Worm (Caenorhabditis elegans) whole organism, L1 larva: Measurements from ENCODE around the gene C44C10.5.

Experiments
- C16A3.4 ChIP-seq: fragments of 150-350 bp; optimal IDR thresholded peaks from 2 replicates; lab custom pipeline; 2014; ENCODE audit warnings: missing biosample characterization, missing genetic modification characterization
- F16B12.6 ChIP-seq: fragments of 150-350 bp; optimal IDR thresholded peaks from 2 replicates; lab custom pipeline; 2014; ENCODE audit warnings: missing biosample characterization, missing genetic modification characterization
- Y116A8C.19 ChIP-seq: sonication (generic microtip); optimal IDR thresholded peaks from 2 replicates; lab custom pipeline; 2016; ENCODE audit warnings: missing compliant biosample characterization, missing genetic modification characterization, borderline replicate concordance
- aha-1 ChIP-seq: fragments of 150-350 bp; optimal IDR thresholded peaks from 2 replicates; lab custom pipeline; 2014; ENCODE audit warnings: missing biosample characterization, missing genetic modification characterization
- alr-1 ChIP-seq: fragments of 200-800 bp; sonication (Bioruptor generic); optimal IDR thresholded peaks from 2 replicates; lab custom pipeline; 2018; ENCODE audit warnings: borderline replicate concordance, mild to moderate bottlenecking, missing genetic modification characterization, missing compliant biosample characterization
- ceh-90 ChIP-seq: sonication (generic microtip); optimal IDR thresholded peaks from 2 replicates; lab custom pipeline; 2016; ENCODE audit warnings: missing genetic modification characterization, missing compliant biosample characterization
- ces-1 ChIP-seq: fragments of 150-350 bp; optimal IDR thresholded peaks from 2 replicates; lab custom pipeline; 2014; ENCODE audit warnings: missing biosample characterization, missing genetic modification reagents, missing genetic modification characterization
- dsc-1 ChIP-seq: sonication (generic microtip); optimal IDR thresholded peaks from 2 replicates; lab custom pipeline; 2016; ENCODE audit warnings: mild to moderate bottlenecking, missing genetic modification characterization, missing compliant biosample characterization
- efl-1 ChIP-seq, 4 experiments: fragments of 150-350 bp; optimal IDR thresholded peaks in 3 of 4; peaks in 1 of 4; 1 replicate in 1 of 4; 2 replicates in 3 of 4; lab custom pipeline; 2014; ENCODE audit warnings: missing biosample characterization in 2 of 4, missing genetic modification characterization in 2 of 4, missing genetic modification reagents in 2 of 4
- egl-13 ChIP-seq: sonication (generic microtip); optimal IDR thresholded peaks from 2 replicates; lab custom pipeline; 2016; ENCODE audit warnings: missing genotype, missing genetic modification reagents, missing genetic modification characterization, missing compliant biosample characterization
- egl-27 ChIP-seq, 2 experiments: fragments of 150-350 bp in 1 of 2; sonication (generic microtip); optimal IDR thresholded peaks; 3 replicates each; lab custom pipeline; 2017 to 2018; ENCODE audit warnings: missing biosample characterization in 2 of 2, missing genetic modification characterization in 2 of 2, missing genetic modification reagents in 2 of 2
- elt-2 ChIP-seq: sonication (generic microtip); optimal IDR thresholded peaks from 2 replicates; lab custom pipeline; 2016; ENCODE audit warnings: missing genetic modification characterization, mild to moderate bottlenecking, inconsistent platforms, missing compliant biosample characterization, missing genetic modification reagents
- ets-5 ChIP-seq: fragments of 200-800 bp; sonication (Bioruptor generic); IDR thresholded peaks from 2 replicates; pipeline ENCODE4 v1.3.6; 2022; ENCODE audit warnings: missing genetic modification characterization, missing compliant biosample characterization
- fkh-4 ChIP-seq: sonication (generic microtip); optimal IDR thresholded peaks from 2 replicates; lab custom pipeline; 2016; ENCODE audit warnings: missing compliant biosample characterization, missing genetic modification characterization, borderline replicate concordance
- grh-1 ChIP-seq: fragments of 200-800 bp; sonication (Bioruptor generic); IDR thresholded peaks from 2 replicates; pipeline ENCODE4 v1.3.6; 2022; ENCODE audit warnings: missing genetic modification reagents, missing genetic modification characterization, missing compliant biosample characterization
- irx-1 ChIP-seq: sonication (generic microtip); optimal IDR thresholded peaks from 2 replicates; lab custom pipeline; 2016; ENCODE audit warnings: missing genetic modification characterization, missing compliant biosample characterization
- jun-1 ChIP-seq: fragments of 150-350 bp; optimal IDR thresholded peaks from 2 replicates; lab custom pipeline; 2014; ENCODE audit warnings: missing biosample characterization, missing genetic modification reagents, missing genetic modification characterization
- lin-13 ChIP-seq: fragments of 150-350 bp; optimal IDR thresholded peaks from 2 replicates; lab custom pipeline; 2014; ENCODE audit warnings: missing biosample characterization, missing genetic modification reagents, missing genetic modification characterization
- lin-14 ChIP-seq: fragments of 200-800 bp; sonication (Bioruptor generic); optimal IDR thresholded peaks from 2 replicates; lab custom pipeline; 2018; ENCODE audit warnings: mild to moderate bottlenecking, missing genetic modification characterization, moderate library complexity, missing compliant biosample characterization
- lin-15B ChIP-seq: fragments of 150-350 bp; sonication (generic microtip); optimal IDR thresholded peaks from 3 replicates; lab custom pipeline; 2014; ENCODE audit warnings: missing biosample characterization, missing genetic modification characterization
- lin-35 ChIP-seq, 2 experiments: fragments of 150-350 bp; optimal IDR thresholded peaks; 2 replicates each; lab custom pipeline; 2014; ENCODE audit warnings: missing biosample characterization in 2 of 2, missing genetic modification characterization in 2 of 2, missing genetic modification reagents in 2 of 2
- lir-3 ChIP-seq: sonication (generic microtip); optimal IDR thresholded peaks from 2 replicates; lab custom pipeline; 2016; ENCODE audit warnings: mild to moderate bottlenecking, missing genetic modification characterization, moderate library complexity, missing compliant biosample characterization; ENCODE audit not compliant: poor library complexity
- mef-2 ChIP-seq: fragments of 150-350 bp; optimal IDR thresholded peaks from 2 replicates; lab custom pipeline; 2014; ENCODE audit warnings: missing biosample characterization, missing genetic modification characterization
- nhr-11 ChIP-seq: fragments of 150-350 bp; optimal IDR thresholded peaks from 2 replicates; lab custom pipeline; 2014; ENCODE audit warnings: missing biosample characterization, missing genetic modification characterization
- nhr-20 ChIP-seq: sonication (generic microtip); optimal IDR thresholded peaks from 2 replicates; lab custom pipeline; 2016; ENCODE audit warnings: mild to moderate bottlenecking, missing genetic modification characterization, missing compliant biosample characterization
- nhr-237 ChIP-seq: fragments of 150-350 bp; optimal IDR thresholded peaks from 2 replicates; lab custom pipeline; 2014; ENCODE audit warnings: missing biosample characterization, missing genetic modification characterization
- nhr-28 ChIP-seq: fragments of 150-350 bp; optimal IDR thresholded peaks from 2 replicates; lab custom pipeline; 2014; ENCODE audit warnings: missing biosample characterization, missing genetic modification characterization
- nhr-47 ChIP-seq: sonication (generic microtip); optimal IDR thresholded peaks from 2 replicates; lab custom pipeline; 2016; ENCODE audit warnings: mild to moderate bottlenecking, missing genetic modification characterization, moderate library complexity, missing compliant biosample characterization
- nhr-76 ChIP-seq: sonication (generic microtip); optimal IDR thresholded peaks from 2 replicates; lab custom pipeline; 2017; ENCODE audit warnings: missing biosample characterization, missing genetic modification characterization
- nhr-77 ChIP-seq: fragments of 150-350 bp; optimal IDR thresholded peaks from 2 replicates; lab custom pipeline; 2014; ENCODE audit warnings: missing biosample characterization, missing genetic modification characterization
- nhr-90 ChIP-seq: sonication (generic microtip); optimal IDR thresholded peaks from 2 replicates; lab custom pipeline; 2016; ENCODE audit warnings: mild to moderate bottlenecking, missing genetic modification characterization, missing compliant biosample characterization; ENCODE audit not compliant: poor library complexity
- pqm-1 ChIP-seq: sonication (generic microtip); optimal IDR thresholded peaks from 3 replicates; lab custom pipeline; 2017; ENCODE audit warnings: missing biosample characterization, missing genetic modification characterization
- skn-1 ChIP-seq: fragments of 150-350 bp; optimal IDR thresholded peaks from 2 replicates; lab custom pipeline; 2014; ENCODE audit warnings: missing biosample characterization, missing genetic modification characterization
- sox-4 ChIP-seq: sonication (generic microtip); optimal IDR thresholded peaks from 2 replicates; lab custom pipeline; 2016; ENCODE audit warnings: missing genetic modification characterization, missing compliant biosample characterization
- tbx-2 ChIP-seq: sonication (generic microtip); optimal IDR thresholded peaks from 2 replicates; lab custom pipeline; 2016; ENCODE audit warnings: missing genetic modification characterization, missing compliant biosample characterization
- unc-30 ChIP-seq: sonication (generic microtip); optimal IDR thresholded peaks from 2 replicates; lab custom pipeline; 2017; ENCODE audit warnings: missing biosample characterization, missing genetic modification characterization
- unc-98 ChIP-seq: fragments of 200-800 bp; sonication (Bioruptor generic); IDR thresholded peaks from 2 replicates; pipeline ENCODE4 v1.3.6; 2022; ENCODE audit warnings: missing genetic modification characterization, missing compliant biosample characterization
- xbp-1 ChIP-seq: sonication (generic microtip); optimal IDR thresholded peaks from 2 replicates; lab custom pipeline; 2016; ENCODE audit warnings: missing genetic modification characterization, missing compliant biosample characterization
- zip-4 ChIP-seq: fragments of 200-800 bp; sonication (Bioruptor generic); optimal IDR thresholded peaks from 2 replicates; lab custom pipeline; 2018; ENCODE audit warnings: mild to moderate bottlenecking, missing genetic modification characterization, moderate library complexity, missing compliant biosample characterization
- ztf-11 ChIP-seq, 2 experiments: sonication (generic microtip); optimal IDR thresholded peaks; 2 replicates each; lab custom pipeline; 2016 to 2017; ENCODE audit warnings: missing genetic modification characterization in 2 of 2, missing biosample characterization in 1 of 2, missing compliant biosample characterization in 1 of 2

C44C10.5 gene

DNA sequence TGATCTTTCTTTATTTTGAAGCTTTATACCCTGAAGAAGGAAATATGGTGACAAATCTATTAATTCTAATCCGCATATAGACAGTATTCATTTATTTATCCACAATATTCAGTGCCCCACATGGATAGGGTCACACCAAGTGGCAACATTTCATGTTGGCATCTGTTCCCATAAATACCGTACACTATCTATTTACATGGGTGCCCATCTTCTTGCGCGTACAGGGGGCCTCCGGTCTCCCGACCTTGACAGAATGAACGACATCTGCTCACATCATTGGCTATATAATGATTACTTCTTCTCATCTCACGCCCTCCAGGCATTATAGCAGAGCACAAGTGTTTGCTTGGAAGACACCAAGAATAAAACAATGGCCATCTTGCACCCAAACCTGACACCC, 14.8 kb upstream of the C44C10.5 start:
- TF ChIP-seq C16A3.4 (no peak), ztf-11 (tag; optimal IDR thresholded peaks at IDR 0.05; lab: Kevin White, UChicago) (peak in 1 of 2 experiments; percentile 65), tbx-2 (peak; percentile 6), lin-15B (no peak)
- TF ChIP-seq, all 84 proteins: peak for 2

DNA sequence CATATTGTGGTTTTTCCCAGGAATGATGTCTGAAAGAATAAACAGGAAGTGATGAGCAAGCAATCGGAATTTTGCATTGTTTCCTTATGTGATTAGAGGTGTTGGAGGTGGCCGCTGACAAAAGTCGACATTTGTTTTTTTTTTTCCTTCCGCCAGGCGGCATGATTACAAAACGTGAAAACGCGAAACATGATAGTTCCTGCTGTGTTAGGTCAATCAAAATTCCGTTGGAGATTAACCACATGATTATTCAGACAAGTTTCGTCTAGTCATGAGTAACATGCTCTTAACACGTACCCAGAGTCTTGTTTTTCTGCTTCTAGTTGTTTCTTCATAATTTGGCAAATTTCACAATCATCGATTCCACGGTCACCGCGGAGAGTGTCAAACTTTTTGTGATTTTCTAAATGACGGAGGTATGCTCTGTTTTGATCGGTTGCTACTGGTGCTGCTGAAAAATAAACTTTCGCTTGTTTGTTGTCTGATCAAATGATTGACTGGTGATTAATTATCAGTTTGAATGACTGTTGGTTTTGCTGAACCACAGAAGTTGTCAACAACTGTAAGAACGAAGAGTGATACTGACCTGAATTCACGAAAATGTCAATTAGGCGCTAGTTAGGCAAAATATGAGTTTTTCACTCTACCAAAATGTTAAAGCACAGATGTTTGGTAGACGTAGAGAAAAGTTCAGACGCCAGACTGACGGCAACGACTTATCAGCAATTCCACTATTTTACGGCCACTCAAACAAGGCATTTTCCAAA, 10.9 kb upstream of the C44C10.5 start:
- TF ChIP-seq nhr-11 (tag; lab: Kevin White, UChicago) (no peak), Y116A8C.19 (tag; lab: Kevin White, UChicago) (no peak), aha-1 (tag; lab: Kevin White, UChicago) (no peak), skn-1 (no peak), nhr-47 (tag; lab: Kevin White, UChicago) (no peak), fkh-4 (no peak), lin-35 (GFP tag; optimal IDR thresholded peaks at IDR 0.05; lab: Kevin White, UChicago) (no peak), nhr-28 (tag; lab: Kevin White, UChicago) (no peak), nhr-76 (tag; lab: Kevin White, UChicago) (no peak), lin-13 (GFP tag; lab: Kevin White, UChicago) (no peak), lin-15B (no peak)

DNA sequence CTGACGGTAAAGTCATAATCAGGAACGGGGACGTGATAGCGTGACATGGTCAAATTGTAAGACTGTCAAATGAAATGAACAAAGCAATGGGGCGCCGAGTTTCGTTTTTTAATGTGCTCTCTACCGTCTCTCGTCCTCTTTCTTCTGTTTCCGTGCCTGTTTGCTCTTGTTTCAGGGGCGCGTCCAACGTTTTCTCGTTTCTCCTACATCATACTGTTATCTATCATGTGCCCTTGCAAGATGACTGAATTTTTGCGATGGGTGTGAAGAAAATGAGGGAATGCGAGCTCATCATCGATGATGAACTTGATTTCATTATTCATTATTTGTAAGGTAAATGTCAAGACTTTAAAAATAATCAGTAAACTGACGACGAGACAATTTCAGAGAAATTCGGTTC, 9.5 kb upstream of the C44C10.5 start, which contains the start of gene T04F8.7:
Gene T04F8.7, minus strand, starts transcription at position 130 of the 400 bp plus-strand sequence.
- TF ChIP-seq tbx-2: no peak
- TF ChIP-seq elt-2: peak; percentile 71
- TF ChIP-seq lin-35 (GFP tag; optimal IDR thresholded peaks at IDR 0.05; lab: Kevin White, UChicago): peak in 1 of 2 experiments; percentile 30

DNA sequence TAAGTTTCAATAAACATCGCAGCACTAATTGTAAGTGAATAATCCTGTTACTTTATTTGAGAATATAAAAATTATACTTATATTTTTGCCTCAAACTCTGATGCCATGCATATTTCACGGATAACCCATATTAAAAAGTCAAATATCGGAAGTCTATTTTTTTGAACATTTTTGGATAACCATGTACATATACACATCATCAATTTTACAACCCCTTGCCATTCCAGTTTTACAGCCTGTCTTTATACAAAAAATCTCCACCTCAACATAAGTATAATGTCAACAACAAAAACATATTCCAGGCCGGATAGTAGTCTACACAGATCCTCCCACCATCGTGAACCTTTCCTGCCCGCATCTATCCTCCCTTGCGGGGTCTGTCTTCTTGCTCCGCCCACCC, 6.1 kb upstream of the C44C10.5 start, which contains the start of gene hnd-1:
Gene hnd-1, plus strand, starts transcription at position 301 of the 400 bp plus-strand sequence.
- no peak for TF ChIP-seq mef-2 (tag; lab: Kevin White, UChicago)
- TF ChIP-seq efl-1 (optimal IDR thresholded peaks at IDR 0.05; lab: Kevin White, UChicago): no peak
- TF ChIP-seq efl-1 (GFP tag; optimal IDR thresholded peaks at IDR 0.05 in 1 of 2; lab: Kevin White, UChicago): peak in 1 of 2 experiments; percentile 27

DNA sequence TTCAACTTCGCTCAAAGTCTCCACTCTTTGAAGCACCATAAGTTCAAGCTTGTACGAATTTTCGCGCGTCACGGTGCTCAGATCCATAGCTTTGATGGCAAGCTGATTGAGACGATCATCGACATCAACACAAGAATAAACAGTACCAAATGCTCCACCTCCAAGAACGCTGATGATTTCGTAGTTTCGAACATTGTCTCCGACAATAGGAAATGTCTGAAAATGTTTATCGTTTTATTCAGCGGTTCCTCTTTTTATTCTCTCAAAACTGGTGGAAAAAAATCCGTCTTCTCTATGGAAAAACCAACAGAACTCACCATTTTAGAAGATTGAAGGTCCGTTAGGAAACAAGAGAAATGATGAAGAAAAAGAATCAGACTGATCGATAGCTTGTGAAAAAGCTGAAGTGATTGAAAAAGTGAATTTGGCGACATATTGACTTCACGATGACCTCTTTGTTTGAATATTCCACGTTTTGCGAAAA, 2.5 kb upstream of the C44C10.5 start, which contains the start of gene C44C10.7:
Gene C44C10.7, minus strand, starts transcription at position 434 of the 484 bp plus-strand sequence.
- no peak for TF ChIP-seq dsc-1 (tag; lab: Kevin White, UChicago)
- TF ChIP-seq lir-3 (tag; lab: Kevin White, UChicago): no peak
- no peak for TF ChIP-seq ceh-90 (tag; lab: Kevin White, UChicago)
- no peak for TF ChIP-seq mef-2 (tag; lab: Kevin White, UChicago)
- TF ChIP-seq ces-1 (GFP tag; lab: Kevin White, UChicago): no peak
- no peak for TF ChIP-seq egl-27 (tag; optimal IDR thresholded peaks at IDR 0.05; lab: Kevin White, UChicago)
- no peak for TF ChIP-seq pqm-1 (tag; lab: Kevin White, UChicago)

DNA sequence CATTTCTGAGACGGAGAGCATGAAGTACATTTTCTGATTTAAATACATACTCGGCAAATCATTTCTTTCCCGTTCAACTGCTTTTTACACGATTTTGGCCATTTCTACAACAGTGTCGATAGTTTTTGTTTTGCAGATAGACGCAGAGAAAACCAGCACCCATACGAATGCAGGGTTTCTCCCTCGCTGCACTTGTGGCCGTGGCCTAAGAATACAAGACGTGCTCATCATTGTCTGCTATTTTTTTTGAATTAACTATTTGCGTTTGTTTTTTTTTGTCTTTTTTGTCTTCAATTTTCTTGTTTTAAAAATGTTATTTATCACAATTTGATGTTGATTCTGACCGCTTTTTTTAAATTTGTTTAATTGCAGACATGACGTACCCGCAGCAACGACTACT, 2.8 kb downstream of the C44C10.5 start, which contains the start of gene smcl-1:
Gene smcl-1, plus strand, starts transcription at position 373 of the 400 bp plus-strand sequence.
- TF ChIP-seq unc-30 (tag; lab: Kevin White, UChicago) (no peak), jun-1 (tag; lab: Kevin White, UChicago) (no peak), nhr-20 (tag; lab: Kevin White, UChicago) (peak; percentile 45), irx-1 (tag; lab: Kevin White, UChicago) (no peak), aha-1 (tag; lab: Kevin White, UChicago) (no peak), unc-98 (GFP tag; lab: Robert Waterston, UW) (no peak), nhr-76 (tag; lab: Kevin White, UChicago) (no peak), F16B12.6 (tag; lab: Kevin White, UChicago) (no peak), nhr-77 (no peak), nhr-237 (tag; lab: Kevin White, UChicago) (no peak), sox-4 (no peak), alr-1 (tag; lab: Kevin White, UChicago) (no peak), fkh-4 (peak; percentile 14), nhr-11 (tag; lab: Kevin White, UChicago) (no peak), grh-1 (no peak), ets-5 (no peak), dsc-1 (tag; lab: Kevin White, UChicago) (no peak), lin-14 (GFP tag; lab: Kevin White, UChicago) (peak; percentile 85), nhr-90 (tag; lab: Kevin White, UChicago) (peak; percentile 26), egl-13 (tag; lab: Kevin White, UChicago) (no peak), zip-4 (GFP tag; lab: Kevin White, UChicago) (no peak), lin-35 (GFP tag; optimal IDR thresholded peaks at IDR 0.05; lab: Kevin White, UChicago) (peak in 1 of 2 experiments; percentile 10), xbp-1 (tag; lab: Kevin White, UChicago) (peak; percentile 24)
